Worm (Caenorhabditis elegans): Measurements from ENCODE around the gene ZK829.9.

The ZK829.9 gene

DNA sequence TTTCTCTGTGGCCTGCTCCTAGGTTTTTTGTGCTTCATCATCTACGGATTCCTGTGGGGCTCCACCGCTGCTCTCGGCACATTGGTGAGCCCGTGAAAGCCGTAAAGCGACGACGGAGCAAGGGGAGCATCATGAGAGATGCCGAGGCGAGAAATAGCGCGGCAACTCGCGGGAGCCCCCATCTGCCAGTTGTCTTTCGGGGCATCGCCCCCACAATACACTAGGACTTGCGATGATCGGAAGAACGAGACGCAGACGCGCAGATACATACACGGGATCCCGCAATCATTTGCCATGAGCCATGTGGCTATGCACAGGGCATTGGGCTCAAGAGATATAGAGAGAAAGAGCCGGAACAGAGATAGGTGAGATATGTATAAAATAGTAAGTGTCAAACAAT is 40.0 kb downstream of the ZK829.9 start (continued):
- TF ChIP-seq lsy-2 (tag; optimal IDR thresholded peaks at IDR 0.05) (no peak), nhr-10 (tag; optimal IDR thresholded peaks at IDR 0.05) (no peak), egl-27 (tag; optimal IDR thresholded peaks at IDR 0.05) (no peak), mes-2 (tag; optimal IDR thresholded peaks at IDR 0.05; ENCODE audit: poor library complexity, severe bottlenecking) (no peak), ceh-32 (tag; optimal IDR thresholded peaks at IDR 0.05; ENCODE audit: poor library complexity) (no peak), Y75B8A.6 (GFP tag; IDR thresholded peaks at IDR 0.05) (no peak), ceh-20 (GFP tag; IDR thresholded peaks at IDR 0.05) (no peak), nhr-28 (tag; optimal IDR thresholded peaks at IDR 0.05) (no peak), daf-8 (GFP tag; IDR thresholded peaks at IDR 0.05) (no peak), fkh-10 (GFP tag; optimal IDR thresholded peaks at IDR 0.05) (no peak), hlh-30 (tag; optimal IDR thresholded peaks at IDR 0.05; ENCODE audit: insufficient read depth) (peak; percentile 49), nhr-11 (tag; optimal IDR thresholded peaks at IDR 0.05) (peak; percentile 74), nhr-102 (tag; optimal IDR thresholded peaks at IDR 0.05) (no peak), saeg-2 (GFP tag; IDR thresholded peaks at IDR 0.05) (no peak), skn-1 (tag; optimal IDR thresholded peaks at IDR 0.05) (no peak), nhr-77 (tag; optimal IDR thresholded peaks at IDR 0.05) (no peak), dmd-8 (GFP tag; IDR thresholded peaks at IDR 0.05) (no peak), ceh-44 (GFP tag; IDR thresholded peaks at IDR 0.05) (no peak), F10B5.3 (tag; optimal IDR thresholded peaks at IDR 0.05) (no peak), jun-1 (tag; optimal IDR thresholded peaks at IDR 0.05) (no peak), madf-5 (GFP tag; IDR thresholded peaks at IDR 0.05) (no peak), lim-7 (GFP tag; IDR thresholded peaks at IDR 0.05) (no peak), dmd-6 (GFP tag; IDR thresholded peaks at IDR 0.05) (0 out of 2 replicates have a peak, but pooled peaks have one; percentile 9), nhr-41 (GFP tag; IDR thresholded peaks at IDR 0.05) (no peak), F37D6.2 (tag; optimal IDR thresholded peaks at IDR 0.05) (no peak), php-3 (GFP tag; IDR thresholded peaks at IDR 0.05) (no peak), fos-1 (tag; optimal IDR thresholded peaks at IDR 0.05) (no peak), ceh-28 (tag; optimal IDR thresholded peaks at IDR 0.05) (no peak), mdl-1 (tag; optimal IDR thresholded peaks at IDR 0.05) (peak in 1 of 2 experiments; percentile 42), nhr-76 (tag; optimal IDR thresholded peaks at IDR 0.05) (no peak), tra-1 (GFP tag; IDR thresholded peaks at IDR 0.05) (0 out of 2 replicates have a peak, but pooled peaks have one; percentile 34), ces-1 (GFP tag; optimal IDR thresholded peaks at IDR 0.05) (no peak), lin-13 (GFP tag; optimal IDR thresholded peaks at IDR 0.05) (no peak), hif-1 (tag; optimal IDR thresholded peaks at IDR 0.05) (peak in 1 of 2 experiments; percentile 30), gei-8 (GFP tag; optimal IDR thresholded peaks at IDR 0.05) (no peak), daf-12 (tag; optimal IDR thresholded peaks at IDR 0.05) (no peak)

DNA sequence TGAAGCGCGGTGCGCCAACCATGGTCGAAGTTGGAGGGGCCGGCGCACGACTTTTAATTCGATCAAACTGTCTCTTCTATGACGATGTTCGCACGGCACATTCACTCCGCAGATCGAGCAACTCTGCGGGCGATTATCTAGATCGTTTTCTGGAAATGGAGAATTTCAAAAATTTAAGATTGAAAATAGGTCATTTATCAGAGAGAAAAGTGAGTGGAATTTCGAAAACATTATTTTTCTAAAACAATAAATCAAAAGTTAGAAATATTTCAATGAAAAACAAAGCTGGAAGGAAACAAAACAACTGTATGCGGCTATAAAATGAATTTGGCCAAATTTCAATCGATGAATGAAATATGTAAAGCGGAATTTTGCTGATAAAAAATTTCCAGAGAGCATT is 40.5 kb downstream of the ZK829.9 start, which contains the start of the genes ZK617.26 and unc-22:
Gene ZK617.26, minus strand, starts transcription at position 101 of the 400 bp plus-strand sequence.
Gene unc-22, minus strand, starts transcription at position 149 of the 400 bp plus-strand sequence.
- TF ChIP-seq Y48G9A.11 (GFP tag; IDR thresholded peaks at IDR 0.05), result no peak
- no peak for TF ChIP-seq lin-13 (GFP tag; optimal IDR thresholded peaks at IDR 0.05)
- TF ChIP-seq mep-1 (tag; optimal IDR thresholded peaks at IDR 0.05), result no peak
- no peak for TF ChIP-seq nhr-11 (tag; optimal IDR thresholded peaks at IDR 0.05)
- no peak for TF ChIP-seq egl-43 (GFP tag; IDR thresholded peaks at IDR 0.05)
- TF ChIP-seq mxl-3 (GFP tag; optimal IDR thresholded peaks at IDR 0.05), result no peak
- no peak for TF ChIP-seq dmd-6 (GFP tag; IDR thresholded peaks at IDR 0.05)
- TF ChIP-seq tag-97 (GFP tag; IDR thresholded peaks at IDR 0.05), result no peak
- TF ChIP-seq ztf-11 (tag; optimal IDR thresholded peaks at IDR 0.05), result no peak
- TF ChIP-seq snpc-4 (tag; optimal IDR thresholded peaks at IDR 0.05), result no peak
- no peak for TF ChIP-seq F49E8.2 (tag; optimal IDR thresholded peaks at IDR 0.05; ENCODE audit: borderline replicate concordance)
- TF ChIP-seq ceh-32 (tag; optimal IDR thresholded peaks at IDR 0.05; ENCODE audit: poor library complexity), result no peak
- TF ChIP-seq arid-1 (GFP tag; conservative IDR thresholded peaks at IDR 0.05), result no peak
- TF ChIP-seq D1046.2 (GFP tag; IDR thresholded peaks at IDR 0.05), result no peak
- no peak for TF ChIP-seq unc-130 (GFP tag; optimal IDR thresholded peaks at IDR 0.05)
- no peak for TF ChIP-seq lim-7 (GFP tag; IDR thresholded peaks at IDR 0.05)
- TF ChIP-seq unc-39 (tag; optimal IDR thresholded peaks at IDR 0.05), result no peak
- TF ChIP-seq nhr-111 (GFP tag; optimal IDR thresholded peaks at IDR 0.05), result no peak
